Worm (Caenorhabditis elegans): ENCODE measurements around the gene C48A7.16.

The C48A7.16 gene

ce11 chrIV:7386835-7387551 lies 18.3 kb upstream of the C48A7.16 start:
- TF ChIP-seq dmd-9 (GFP tag; IDR thresholded peaks at IDR 0.05) (no peak), pha-4 (GFP tag; IDR thresholded peaks at IDR 0.05) (no peak), pha-4 (tag; optimal IDR thresholded peaks at IDR 0.05) (no peak), rbr-2 (tag; optimal IDR thresholded peaks at IDR 0.05) (peak; percentile 43), Y5F2A.4 (GFP tag; optimal IDR thresholded peaks at IDR 0.05) (no peak), hmg-1.1 (GFP tag; IDR thresholded peaks at IDR 0.05) (peak; percentile 82), T26A8.4 (GFP tag; IDR thresholded peaks at IDR 0.05) (0 out of 2 replicates have a peak, but pooled peaks have one; percentile 19), hlh-11 (tag; optimal IDR thresholded peaks at IDR 0.05) (peak; percentile 65), nhr-6 (tag; optimal IDR thresholded peaks at IDR 0.05) (no peak), mdl-1 (tag; optimal IDR thresholded peaks at IDR 0.05) (peak in 1 of 2 experiments; percentile 36), aha-1 (tag) (peak; percentile 98), mdt-29 (GFP tag; IDR thresholded peaks at IDR 0.05) (no peak), F44E2.7 (GFP tag; IDR thresholded peaks at IDR 0.05) (no peak), Y75B8A.6 (GFP tag; IDR thresholded peaks at IDR 0.05) (no peak), nhr-237 (tag; optimal IDR thresholded peaks at IDR 0.05) (no peak), F37D6.2 (tag; optimal IDR thresholded peaks at IDR 0.05) (no peak), daf-19 (GFP tag; conservative IDR thresholded peaks at IDR 0.05) (no peak), lin-13 (GFP tag; optimal IDR thresholded peaks at IDR 0.05) (no peak), lsy-2 (tag; optimal IDR thresholded peaks at IDR 0.05) (peak; percentile 49 to 62), unc-62 (GFP tag; optimal IDR thresholded peaks at IDR 0.05 in 1 of 2) (peak in 1 of 2 experiments; percentile 82), unc-62 (tag; optimal IDR thresholded peaks at IDR 0.05) (no peak), nhr-28 (tag; optimal IDR thresholded peaks at IDR 0.05) (peak; percentile 33), duxl-1 (tag; optimal IDR thresholded peaks at IDR 0.05; ENCODE audit: poor library complexity) (no peak), ceh-82 (tag; optimal IDR thresholded peaks at IDR 0.05) (no peak), dpl-1 (GFP tag; optimal IDR thresholded peaks at IDR 0.05) (no peak), R02D3.7 (tag; optimal IDR thresholded peaks at IDR 0.05) (no peak), nhr-102 (tag; optimal IDR thresholded peaks at IDR 0.05) (no peak), zfp-3 (GFP tag; conservative IDR thresholded peaks at IDR 0.05) (no peak), fkh-10 (GFP tag; optimal IDR thresholded peaks at IDR 0.05) (no peak), tra-1 (GFP tag; IDR thresholded peaks at IDR 0.05) (0 out of 2 replicates have a peak, but pooled peaks have one; percentile 40), nhr-76 (tag; optimal IDR thresholded peaks at IDR 0.05) (no peak), nhr-42 (GFP tag; IDR thresholded peaks at IDR 0.05) (no peak), arid-1 (GFP tag; conservative IDR thresholded peaks at IDR 0.05) (no peak), mep-1 (tag; optimal IDR thresholded peaks at IDR 0.05) (peak; percentile 67), ztf-7 (tag; optimal IDR thresholded peaks at IDR 0.05) (no peak), nhr-11 (tag; optimal IDR thresholded peaks at IDR 0.05) (peak; percentile 67), lin-15B (tag; optimal IDR thresholded peaks at IDR 0.05) (no peak), dmd-6 (GFP tag; IDR thresholded peaks at IDR 0.05) (no peak), lim-7 (GFP tag; IDR thresholded peaks at IDR 0.05) (no peak), nhr-25 (tag; optimal IDR thresholded peaks at IDR 0.05; ENCODE audit: borderline replicate concordance, insufficient read depth) (no peak), hlh-30 (tag; optimal IDR thresholded peaks at IDR 0.05; ENCODE audit: insufficient read depth) (peak; percentile 82), mxl-3 (GFP tag; optimal IDR thresholded peaks at IDR 0.05) (peak; percentile 73), daf-16 (GFP tag; optimal IDR thresholded peaks at IDR 0.05) (peak in 1 of 2 experiments; percentile 6), daf-16 (tag; optimal IDR thresholded peaks at IDR 0.05) (no peak), hif-1 (tag; optimal IDR thresholded peaks at IDR 0.05) (peak in 1 of 2 experiments; percentile 27), mes-2 (tag; optimal IDR thresholded peaks at IDR 0.05; ENCODE audit: poor library complexity, severe bottlenecking) (peak; percentile 46)

All from whole organism, L4 larva.